Worm (Caenorhabditis elegans) whole organism, L3 larva: ENCODE measurements around the gene fil-1.

Experiments used
- ZK546.5 ChIP-seq: sonication (generic microtip); optimal IDR thresholded peaks from 2 replicates; lab custom pipeline; 2017; ENCODE audit warnings: missing biosample characterization, missing genetic modification characterization
- aly-2 ChIP-seq: fragments of 150-350 bp; optimal IDR thresholded peaks from 2 replicates; lab custom pipeline; 2014; ENCODE audit warnings: missing biosample characterization, missing genetic modification characterization
- ama-1 ChIP-seq: fragments of 150-350 bp; optimal IDR thresholded peaks from 2 replicates; lab custom pipeline; 2018
- ceh-16 ChIP-seq: sonication (generic microtip); optimal IDR thresholded peaks from 2 replicates; lab custom pipeline; 2017; ENCODE audit warnings: missing biosample characterization, missing genetic modification characterization
- ceh-82 ChIP-seq: fragments of 150-350 bp; optimal IDR thresholded peaks from 2 replicates; lab custom pipeline; 2014; ENCODE audit warnings: missing biosample characterization, missing genetic modification characterization
- ceh-9 ChIP-seq: sonication (generic microtip); optimal IDR thresholded peaks from 2 replicates; lab custom pipeline; 2018; ENCODE audit warnings: missing biosample characterization, missing genetic modification characterization
- egl-27 ChIP-seq: sonication (generic microtip); optimal IDR thresholded peaks from 4 replicates; lab custom pipeline; 2017; ENCODE audit warnings: missing biosample characterization, missing genetic modification reagents, missing genetic modification characterization
- elt-1 ChIP-seq: fragments of 150-350 bp; optimal IDR thresholded peaks from 2 replicates; lab custom pipeline; 2014; ENCODE audit warnings: missing biosample characterization, missing genetic modification characterization
- elt-3 ChIP-seq, 3 experiments: fragments of 150-350 bp in 1 of 3; sonication (generic microtip) in 2 of 3; optimal IDR thresholded peaks; 2 replicates in 2 of 3; 4 replicates in 1 of 3; lab custom pipeline; 2014 to 2017; ENCODE audit warnings: missing biosample characterization in 3 of 3, missing genetic modification characterization in 3 of 3
- eor-1 ChIP-seq, 2 experiments: fragments of 150-350 bp; optimal IDR thresholded peaks; 2 replicates each; lab custom pipeline; 2014 to 2018; ENCODE audit warnings: missing biosample characterization in 2 of 2, missing genetic modification characterization in 2 of 2
- fkh-2 ChIP-seq: fragments of 150-350 bp; optimal IDR thresholded peaks from 2 replicates; lab custom pipeline; 2014; ENCODE audit warnings: missing biosample characterization, missing genetic modification reagents, missing genetic modification characterization
- fos-1 ChIP-seq: fragments of 150-350 bp; optimal IDR thresholded peaks from 2 replicates; lab custom pipeline; 2014; ENCODE audit warnings: missing biosample characterization, missing genetic modification characterization
- hmg-11 ChIP-seq: sonication (generic microtip); optimal IDR thresholded peaks from 2 replicates; lab custom pipeline; 2016; ENCODE audit warnings: missing genetic modification characterization, missing compliant biosample characterization
- jun-1 ChIP-seq: fragments of 150-350 bp; optimal IDR thresholded peaks from 2 replicates; lab custom pipeline; 2014; ENCODE audit warnings: missing biosample characterization, missing genetic modification reagents, missing genetic modification characterization
- lin-15B ChIP-seq: fragments of 150-350 bp; optimal IDR thresholded peaks from 2 replicates; lab custom pipeline; 2014; ENCODE audit warnings: missing biosample characterization, missing genetic modification characterization
- lin-39 ChIP-seq: fragments of 150-350 bp; optimal IDR thresholded peaks from 2 replicates; lab custom pipeline; 2018; ENCODE audit warnings: missing biosample characterization, missing genetic modification reagents, missing genetic modification characterization
- lsy-12 ChIP-seq: sonication (generic microtip); optimal IDR thresholded peaks from 2 replicates; lab custom pipeline; 2016; ENCODE audit warnings: mild to moderate bottlenecking, missing genetic modification characterization, missing compliant biosample characterization
- mdl-1 ChIP-seq: fragments of 150-350 bp; optimal IDR thresholded peaks from 2 replicates; lab custom pipeline; 2014; ENCODE audit warnings: missing biosample characterization, missing genetic modification characterization
- mml-1 ChIP-seq: fragments of 150-350 bp; sonication (generic microtip); optimal IDR thresholded peaks from 3 replicates; lab custom pipeline; 2014; ENCODE audit warnings: missing biosample characterization, missing genetic modification characterization
- nhr-11 ChIP-seq: fragments of 150-350 bp; optimal IDR thresholded peaks from 2 replicates; lab custom pipeline; 2014; ENCODE audit warnings: missing biosample characterization, missing genetic modification characterization
- nhr-12 ChIP-seq: fragments of 150-350 bp; optimal IDR thresholded peaks from 2 replicates; lab custom pipeline; 2014; ENCODE audit warnings: missing biosample characterization, missing genetic modification characterization
- nhr-23 ChIP-seq: fragments of 150-350 bp; optimal IDR thresholded peaks from 2 replicates; lab custom pipeline; 2014; ENCODE audit warnings: missing biosample characterization, missing genetic modification reagents, missing genetic modification characterization
- nhr-237 ChIP-seq: fragments of 150-350 bp; optimal IDR thresholded peaks from 2 replicates; lab custom pipeline; 2014; ENCODE audit warnings: missing biosample characterization, missing genetic modification characterization
- nhr-28 ChIP-seq: fragments of 150-350 bp; optimal IDR thresholded peaks from 2 replicates; lab custom pipeline; 2014; ENCODE audit warnings: missing biosample characterization, missing genetic modification characterization
- nhr-43 ChIP-seq: sonication (generic microtip); optimal IDR thresholded peaks from 2 replicates; lab custom pipeline; 2016; ENCODE audit warnings: mild to moderate bottlenecking, missing genetic modification characterization, missing compliant biosample characterization; ENCODE audit not compliant: poor library complexity, severe bottlenecking
- nhr-67 ChIP-seq: fragments of 150-350 bp; optimal IDR thresholded peaks from 2 replicates; lab custom pipeline; 2014; ENCODE audit warnings: missing biosample characterization, missing genetic modification characterization
- nhr-77 ChIP-seq: fragments of 150-350 bp; optimal IDR thresholded peaks from 2 replicates; lab custom pipeline; 2014; ENCODE audit warnings: missing biosample characterization, missing genetic modification characterization
- sea-2 ChIP-seq: fragments of 150-350 bp; sonication (generic microtip); optimal IDR thresholded peaks from 4 replicates; lab custom pipeline; 2014; ENCODE audit warnings: missing biosample characterization, missing genetic modification reagents, missing genetic modification characterization
- skn-1 ChIP-seq: fragments of 150-350 bp; optimal IDR thresholded peaks from 2 replicates; lab custom pipeline; 2014; ENCODE audit warnings: missing biosample characterization, missing genetic modification characterization
- snpc-4 ChIP-seq: fragments of 150-350 bp; optimal IDR thresholded peaks from 2 replicates; lab custom pipeline; 2014; ENCODE audit warnings: missing biosample characterization, missing genetic modification characterization
- tbx-2 ChIP-seq: sonication (generic microtip); optimal IDR thresholded peaks from 2 replicates; lab custom pipeline; 2016; ENCODE audit warnings: mild to moderate bottlenecking, missing genetic modification characterization, missing compliant biosample characterization
- unc-39 ChIP-seq: sonication (generic microtip); optimal IDR thresholded peaks from 4 replicates; lab custom pipeline; 2017; ENCODE audit warnings: missing biosample characterization, missing genetic modification characterization
- unc-62 ChIP-seq: fragments of 150-350 bp; sonication (generic microtip); optimal IDR thresholded peaks from 4 replicates; lab custom pipeline; 2014; ENCODE audit warnings: missing biosample characterization, missing genetic modification reagents, missing genetic modification characterization
- zag-1 ChIP-seq: fragments of 150-350 bp; optimal IDR thresholded peaks from 2 replicates; lab custom pipeline; 2014; ENCODE audit warnings: missing biosample characterization, missing genetic modification characterization
- ztf-11 ChIP-seq: fragments of 150-350 bp; optimal IDR thresholded peaks from 2 replicates; lab custom pipeline; 2014; ENCODE audit warnings: missing biosample characterization, missing genetic modification characterization
- ztf-4 ChIP-seq: fragments of 150-350 bp; optimal IDR thresholded peaks from 2 replicates; lab custom pipeline; 2014; ENCODE audit warnings: missing biosample characterization, missing genetic modification characterization

Gene fil-1

ce11 chrV:14954633-14955032, 39.0 kb upstream of the fil-1 start, which contains the start of gene C30G7.5:
Gene C30G7.5, minus strand, starts transcription at chrV:14954733.
- TF ChIP-seq nhr-237 (tag; lab: Kevin White, UChicago) (no peak), nhr-23 (tag; lab: Kevin White, UChicago) (no peak), mml-1 (tag; lab: Kevin White, UChicago) (no peak), unc-62 (GFP tag; lab: Kevin White, UChicago) (no peak), skn-1 (tag; lab: Kevin White, UChicago) (no peak), nhr-12 (tag; lab: Kevin White, UChicago) (no peak)

- TF ChIP-seq zag-1: no peak
- TF ChIP-seq elt-3 (tag; optimal IDR thresholded peaks at IDR 0.05; lab: Kevin White, UChicago): no peak
- TF ChIP-seq nhr-28 (tag; lab: Kevin White, UChicago): no peak
- no peak for TF ChIP-seq hmg-11 (tag; lab: Kevin White, UChicago)
- no peak for TF ChIP-seq ceh-16 (tag; lab: Kevin White, UChicago)
- no peak for TF ChIP-seq unc-39 (tag; lab: Kevin White, UChicago)
- TF ChIP-seq ZK546.5 (tag; lab: Kevin White, UChicago): no peak
- TF ChIP-seq snpc-4 (tag; lab: Kevin White, UChicago): no peak
- no peak for TF ChIP-seq nhr-43 (tag; lab: Kevin White, UChicago)
- TF ChIP-seq skn-1 (tag; lab: Kevin White, UChicago): no peak
- no peak for TF ChIP-seq fkh-2
These were observed 38.0 kb upstream of the fil-1 start, which contains the start of gene F02D8.9 for ce11 chrV:14955676-14956075. Gene F02D8.9, minus strand, starts transcription at chrV:14955776.

- no peak for TF ChIP-seq nhr-28 (tag; lab: Kevin White, UChicago)
- no peak for TF ChIP-seq nhr-77 (tag; lab: Kevin White, UChicago)
- TF ChIP-seq lin-15B (tag; lab: Kevin White, UChicago): no peak
- no peak for TF ChIP-seq mdl-1 (tag; lab: Kevin White, UChicago)
These were observed 22.5 kb upstream of the fil-1 start, which contains the start of gene nlp-59 for ce11 chrV:14971136-14971535. Gene nlp-59, plus strand, starts transcription at chrV:14971436.

ce11 chrV:14978205-14978751, 15.4 kb upstream of the fil-1 start, which contains the start of the genes grd-12 and F02D8.1:
Gene grd-12, plus strand, starts transcription at chrV:14978505.
Gene F02D8.1, minus strand, starts transcription at chrV:14978701.
- TF ChIP-seq tbx-2 (tag; lab: Kevin White, UChicago) (no peak), fkh-2 (no peak), lsy-12 (tag; lab: Kevin White, UChicago) (no peak), snpc-4 (tag; lab: Kevin White, UChicago) (no peak), jun-1 (tag; lab: Kevin White, UChicago) (no peak), ztf-4 (tag; lab: Kevin White, UChicago) (no peak), ceh-9 (tag; lab: Kevin White, UChicago) (no peak), lin-39 (tag; lab: Kevin White, UChicago) (no peak), elt-1 (tag; lab: Kevin White, UChicago) (no peak), nhr-11 (tag; lab: Kevin White, UChicago) (no peak), nhr-237 (tag; lab: Kevin White, UChicago) (no peak), ama-1 (no peak), fos-1 (no peak), nhr-23 (tag; lab: Kevin White, UChicago) (no peak), nhr-67 (tag; lab: Kevin White, UChicago) (no peak)

ce11 chrV:14979937-14980336, 13.7 kb upstream of the fil-1 start, which contains the start of gene xbx-1:
Gene xbx-1, plus strand, starts transcription at chrV:14980237.
- no peak for TF ChIP-seq lsy-12 (tag; lab: Kevin White, UChicago)

- TF ChIP-seq nhr-67 (tag; lab: Kevin White, UChicago) (no peak), nhr-43 (tag; lab: Kevin White, UChicago) (no peak), elt-3 (tag; optimal IDR thresholded peaks at IDR 0.05; lab: Kevin White, UChicago) (no peak), nhr-12 (tag; lab: Kevin White, UChicago) (no peak), ztf-11 (tag; lab: Kevin White, UChicago) (no peak), eor-1 (tag; optimal IDR thresholded peaks at IDR 0.05; lab: Kevin White, UChicago) (no peak), hmg-11 (tag; lab: Kevin White, UChicago) (no peak), elt-1 (tag; lab: Kevin White, UChicago) (no peak), aly-2 (tag; lab: Kevin White, UChicago) (no peak), egl-27 (tag; lab: Kevin White, UChicago) (no peak), sea-2 (GFP tag; lab: Kevin White, UChicago) (no peak), ceh-9 (tag; lab: Kevin White, UChicago) (no peak), nhr-11 (tag; lab: Kevin White, UChicago) (no peak), ama-1 (no peak), ceh-82 (tag; lab: Kevin White, UChicago) (no peak), jun-1 (tag; lab: Kevin White, UChicago) (no peak)
These were observed 9.0 kb upstream of the fil-1 start, which contains the start of gene F02D8.4 for ce11 chrV:14984593-14984992. Gene F02D8.4, plus strand, starts transcription at chrV:14984893.
